Worm (Caenorhabditis elegans): ENCODE measurements around the gene rme-2.
"Not testable (repeated sequence)": the region's sequence is repeated elsewhere in the genome, so short reads cannot be mapped to it uniquely, and the experiment has no call there.

- not testable (repeated sequence) for TF ChIP-seq dao-5, W03F9.2 (tag; optimal IDR thresholded peaks at IDR 0.05)
These were observed 16.4 kb downstream of the rme-2 start, which contains the start of the genes snpc-3.1 and puf-7 for ce11 chrIV:5486208-5486731.

Measured in whole organism, L4/young adult.